Worm (Caenorhabditis elegans) whole organism, young adult: Measurements from ENCODE around the gene spp-12.

Experiments used
- Y56A3A.18 ChIP-seq: fragments of 200-800 bp; sonication (Bioruptor generic); IDR thresholded peaks from 2 replicates; pipeline ENCODE4 v1.3.6; 2022; ENCODE audit warnings: missing genetic modification reagents, missing genetic modification characterization, missing compliant biosample characterization
- ceh-27 ChIP-seq: fragments of 200-800 bp; sonication (Bioruptor generic); optimal IDR thresholded peaks from 2 replicates; lab custom pipeline; 2018; ENCODE audit warnings: mild to moderate bottlenecking, missing genetic modification characterization, moderate library complexity, missing compliant biosample characterization
- ceh-79 ChIP-seq: sonication (generic microtip); optimal IDR thresholded peaks from 2 replicates; lab custom pipeline; 2017; ENCODE audit warnings: mild to moderate bottlenecking, missing genetic modification characterization, missing compliant biosample characterization
- gei-17 ChIP-seq: fragments of 200-800 bp; sonication (Bioruptor generic); optimal IDR thresholded peaks from 2 replicates; lab custom pipeline; 2018; ENCODE audit warnings: mild to moderate bottlenecking, missing genetic modification characterization, missing compliant biosample characterization
- hmg-20 ChIP-seq: fragments of 200-800 bp; sonication (Bioruptor generic); IDR thresholded peaks from 2 replicates; pipeline ENCODE4 v1.3.6; 2022; ENCODE audit warnings: missing genetic modification reagents, missing genetic modification characterization, missing compliant biosample characterization
- lin-54 ChIP-seq: fragments of 200-800 bp; sonication (Bioruptor generic); optimal IDR thresholded peaks from 2 replicates; lab custom pipeline; 2018; ENCODE audit warnings: mild to moderate bottlenecking, missing genetic modification characterization, missing compliant biosample characterization
- nfya-1 ChIP-seq: sonication (generic microtip); optimal IDR thresholded peaks from 2 replicates; lab custom pipeline; 2017; ENCODE audit warnings: antibody characterized with exemption, missing compliant biosample characterization, missing genetic modification characterization, borderline replicate concordance; ENCODE audit not compliant: insufficient read depth
- nhr-90 ChIP-seq: sonication (generic microtip); optimal IDR thresholded peaks from 2 replicates; lab custom pipeline; 2016; ENCODE audit warnings: missing genotype, mild to moderate bottlenecking, missing genetic modification characterization, missing compliant biosample characterization
- tbx-9 ChIP-seq: sonication (generic microtip); optimal IDR thresholded peaks from 2 replicates; lab custom pipeline; 2016; ENCODE audit warnings: borderline replicate concordance, missing genetic modification characterization, inconsistent platforms, missing compliant biosample characterization
- unc-62 ChIP-seq: fragments of 150-350 bp; optimal IDR thresholded peaks from 2 replicates; lab custom pipeline; 2014; ENCODE audit warnings: missing biosample characterization, missing genetic modification reagents, missing genetic modification characterization
- zfh-2 ChIP-seq: fragments of 200-800 bp; sonication (Bioruptor generic); conservative IDR thresholded peaks from 2 replicates; pipeline ENCODE4 v1.3.6; 2022; ENCODE audit warnings: missing genetic modification reagents, missing genetic modification characterization, missing compliant biosample characterization
- ztf-3 ChIP-seq: fragments of 200-800 bp; sonication (Bioruptor generic); optimal IDR thresholded peaks from 2 replicates; lab custom pipeline; 2018; ENCODE audit warnings: mild to moderate bottlenecking, missing genetic modification characterization, missing compliant biosample characterization

- TF ChIP-seq nhr-90 (tag; lab: Kevin White, UChicago) (no peak), ceh-27 (GFP tag; lab: Kevin White, UChicago) (no peak), unc-62 (no peak), gei-17 (GFP tag; lab: Kevin White, UChicago) (no peak), ceh-79 (tag; lab: Kevin White, UChicago) (no peak), zfh-2 (GFP tag; lab: Robert Waterston, UW) (no peak), lin-54 (no peak), nfya-1 (tag; lab: Kevin White, UChicago) (no peak), Y56A3A.18 (no peak), hmg-20 (GFP tag; lab: Robert Waterston, UW) (no peak), tbx-9 (no peak), ztf-3 (GFP tag; lab: Kevin White, UChicago) (no peak)
Observed at ce11 chrV:13916196-13916595, 26.6 kb downstream of the spp-12 start, which contains the start of gene str-252.
